Fruit fly (Drosophila melanogaster) S2 (cell line): ENCODE measurements around the gene CG7536.

Experiments used
- CG8478 ChIP-seq: fragments of >200 bp; optimal IDR thresholded peaks from 2 replicates; lab custom pipeline; 2018
- CTCF ChIP-seq, 2 experiments: fragments of >200 bp; optimal IDR thresholded peaks; 2 replicates each; lab custom pipeline; 2018

- TF ChIP-seq CG8478 (lab: Kevin White, UChicago) (no peak), CTCF (optimal IDR thresholded peaks at IDR 0.05; lab: Kevin White, UChicago) (no peak)
These were observed 48.8 kb upstream of the CG7536 start, which contains the start of gene ari-1 for dm6 chrX:18136910-18137849.
